Worm (Caenorhabditis elegans) whole organism, L4/young adult: ENCODE measurements around the gene C01B10.9.

Experiments used
- W03F9.2 ChIP-seq: fragments of 150-350 bp; optimal IDR thresholded peaks from 2 replicates; lab custom pipeline; 2014; ENCODE audit warnings: missing biosample characterization, missing genetic modification characterization
- dao-5 ChIP-seq: sonication (generic microtip); optimal IDR thresholded peaks from 2 replicates; lab custom pipeline; 2016; ENCODE audit warnings: missing genotype, missing genetic modification characterization, moderate library complexity, missing compliant biosample characterization
- him-1 ChIP-seq: sonication (generic microtip); optimal IDR thresholded peaks from 2 replicates; lab custom pipeline; 2016; ENCODE audit warnings: missing genotype, missing genetic modification reagents, missing genetic modification characterization, missing compliant biosample characterization

DNA sequence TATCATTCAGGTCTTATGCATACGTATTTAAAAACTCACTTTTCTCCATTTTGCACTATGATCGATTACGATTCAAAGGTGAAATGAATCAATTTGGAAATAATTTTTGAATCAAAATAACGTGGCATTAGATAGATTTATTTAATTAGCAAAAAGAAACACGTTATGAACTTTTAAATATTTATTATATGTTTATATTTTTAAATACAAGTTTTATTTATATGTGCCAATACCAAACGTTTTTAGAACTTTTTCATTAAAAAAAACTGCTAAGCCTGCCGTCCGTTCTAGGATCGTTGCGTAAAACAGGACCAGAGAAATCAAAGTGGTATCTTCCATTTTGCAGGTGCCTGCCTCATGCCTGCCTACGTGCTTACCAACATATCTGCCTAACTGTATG, 34.7 kb upstream of the C01B10.9 start, which contains the start of gene F38A5.6:
- TF ChIP-seq him-1 (tag; lab: Kevin White, UChicago) (no peak), W03F9.2 (tag; lab: Kevin White, UChicago) (no peak), dao-5 (no peak)
